Worm (Caenorhabditis elegans): ENCODE results near the gene faah-5.

The faah-5 gene

ce11 chrIII:11935948-11936280 is 44.7 kb upstream of the faah-5 start (continued):
- TF ChIP-seq ceh-44 (GFP tag; IDR thresholded peaks at IDR 0.05) (no peak), Y5F2A.4 (GFP tag; optimal IDR thresholded peaks at IDR 0.05) (no peak), egl-27 (tag; optimal IDR thresholded peaks at IDR 0.05) (no peak), F44E2.7 (GFP tag; IDR thresholded peaks at IDR 0.05) (no peak), lir-3 (tag; optimal IDR thresholded peaks at IDR 0.05) (no peak), tag-97 (GFP tag; IDR thresholded peaks at IDR 0.05) (no peak), attf-4 (tag; optimal IDR thresholded peaks at IDR 0.05) (no peak), zfp-2 (tag; optimal IDR thresholded peaks at IDR 0.05) (peak; percentile 17), ZK546.5 (tag; optimal IDR thresholded peaks at IDR 0.05) (no peak), F10B5.3 (tag; optimal IDR thresholded peaks at IDR 0.05) (no peak), pha-4 (GFP tag; IDR thresholded peaks at IDR 0.05) (no peak), pha-4 (tag; optimal IDR thresholded peaks at IDR 0.05) (no peak), snpc-4 (tag; optimal IDR thresholded peaks at IDR 0.05) (no peak), nhr-237 (tag; optimal IDR thresholded peaks at IDR 0.05) (no peak), Y105C5A.15 (GFP tag; IDR thresholded peaks at IDR 0.05) (no peak), nhr-28 (tag; optimal IDR thresholded peaks at IDR 0.05) (no peak), T26A8.4 (GFP tag; IDR thresholded peaks at IDR 0.05) (no peak), dmd-6 (GFP tag; IDR thresholded peaks at IDR 0.05) (no peak), nhr-41 (GFP tag; IDR thresholded peaks at IDR 0.05) (no peak), saeg-2 (GFP tag; IDR thresholded peaks at IDR 0.05) (no peak), lin-15B (tag; optimal IDR thresholded peaks at IDR 0.05) (no peak), arid-1 (GFP tag; conservative IDR thresholded peaks at IDR 0.05) (no peak), mep-1 (tag; optimal IDR thresholded peaks at IDR 0.05) (no peak), lsy-2 (tag; optimal IDR thresholded peaks at IDR 0.05) (peak in 1 of 2 experiments; percentile 42)

ce11 chrIII:11935032-11935947 is 44.1 kb upstream of the faah-5 start:
- no peak for TF ChIP-seq madf-5 (GFP tag; IDR thresholded peaks at IDR 0.05)
- 0 out of 2 replicates have a peak, but pooled peaks have one; percentile 11 for TF ChIP-seq dmd-8 (GFP tag; IDR thresholded peaks at IDR 0.05)
- TF ChIP-seq F44E2.7 (GFP tag; IDR thresholded peaks at IDR 0.05) = no peak
- TF ChIP-seq nhr-10 (tag; optimal IDR thresholded peaks at IDR 0.05) = no peak
- TF ChIP-seq lir-3 (tag; optimal IDR thresholded peaks at IDR 0.05) = no peak
- TF ChIP-seq F26F4.8 (GFP tag; conservative IDR thresholded peaks at IDR 0.05) = no peak
- TF ChIP-seq set-16 (GFP tag; IDR thresholded peaks at IDR 0.05) = no peak
- TF ChIP-seq pqm-1 (tag; optimal IDR thresholded peaks at IDR 0.05) = no peak
- TF ChIP-seq nhr-48 (tag; optimal IDR thresholded peaks at IDR 0.05) = no peak
- TF ChIP-seq lin-38 (GFP tag; IDR thresholded peaks at IDR 0.05) = no peak
- no peak for TF ChIP-seq Y105C5A.15 (GFP tag; IDR thresholded peaks at IDR 0.05)
- TF ChIP-seq hlh-30 (tag; optimal IDR thresholded peaks at IDR 0.05; ENCODE audit: insufficient read depth) = peak; percentile 29
- TF ChIP-seq skn-1 (tag; optimal IDR thresholded peaks at IDR 0.05) = no peak
- no peak for TF ChIP-seq cey-2 (tag; optimal IDR thresholded peaks at IDR 0.05; ENCODE audit: borderline replicate concordance, insufficient read depth)
- no peak for TF ChIP-seq lin-15B (tag; optimal IDR thresholded peaks at IDR 0.05)
- no peak for TF ChIP-seq F49E8.2 (tag; optimal IDR thresholded peaks at IDR 0.05; ENCODE audit: borderline replicate concordance)
- TF ChIP-seq ztf-7 (tag; optimal IDR thresholded peaks at IDR 0.05) = no peak
- no peak for TF ChIP-seq dve-1 (tag; optimal IDR thresholded peaks at IDR 0.05; ENCODE audit: insufficient read depth)
- TF ChIP-seq madf-9 (GFP tag; conservative IDR thresholded peaks at IDR 0.05) = no peak
- no peak for TF ChIP-seq fos-1 (tag; optimal IDR thresholded peaks at IDR 0.05)
- TF ChIP-seq hlh-11 (tag; optimal IDR thresholded peaks at IDR 0.05) = peak; percentile 37
- no peak for TF ChIP-seq saeg-2 (GFP tag; IDR thresholded peaks at IDR 0.05)
- TF ChIP-seq zfp-3 (GFP tag; conservative IDR thresholded peaks at IDR 0.05) = no peak
- peak; percentile 68 for TF ChIP-seq mxl-3 (GFP tag; optimal IDR thresholded peaks at IDR 0.05)
- TF ChIP-seq sdz-12 (GFP tag; optimal IDR thresholded peaks at IDR 0.05) = no peak
- peak in 1 of 2 experiments; percentile 18 for TF ChIP-seq lsy-2 (tag; optimal IDR thresholded peaks at IDR 0.05)
- peak in 1 of 2 experiments; percentile 96 for TF ChIP-seq unc-62 (GFP tag; optimal IDR thresholded peaks at IDR 0.05 in 1 of 2)
- no peak for TF ChIP-seq unc-62 (tag; optimal IDR thresholded peaks at IDR 0.05)
- TF ChIP-seq tag-97 (GFP tag; IDR thresholded peaks at IDR 0.05) = no peak
- no peak for TF ChIP-seq lin-13 (GFP tag; optimal IDR thresholded peaks at IDR 0.05)
- TF ChIP-seq daf-16 (GFP tag; optimal IDR thresholded peaks at IDR 0.05) = peak in 1 of 2 experiments; percentile 1
- no peak for TF ChIP-seq daf-16 (tag; optimal IDR thresholded peaks at IDR 0.05)
- TF ChIP-seq nhr-6 (tag; optimal IDR thresholded peaks at IDR 0.05) = no peak

Data from whole organism, L4 larva.